Worm (Caenorhabditis elegans): ENCODE results near the gene ins-21.

DNA sequence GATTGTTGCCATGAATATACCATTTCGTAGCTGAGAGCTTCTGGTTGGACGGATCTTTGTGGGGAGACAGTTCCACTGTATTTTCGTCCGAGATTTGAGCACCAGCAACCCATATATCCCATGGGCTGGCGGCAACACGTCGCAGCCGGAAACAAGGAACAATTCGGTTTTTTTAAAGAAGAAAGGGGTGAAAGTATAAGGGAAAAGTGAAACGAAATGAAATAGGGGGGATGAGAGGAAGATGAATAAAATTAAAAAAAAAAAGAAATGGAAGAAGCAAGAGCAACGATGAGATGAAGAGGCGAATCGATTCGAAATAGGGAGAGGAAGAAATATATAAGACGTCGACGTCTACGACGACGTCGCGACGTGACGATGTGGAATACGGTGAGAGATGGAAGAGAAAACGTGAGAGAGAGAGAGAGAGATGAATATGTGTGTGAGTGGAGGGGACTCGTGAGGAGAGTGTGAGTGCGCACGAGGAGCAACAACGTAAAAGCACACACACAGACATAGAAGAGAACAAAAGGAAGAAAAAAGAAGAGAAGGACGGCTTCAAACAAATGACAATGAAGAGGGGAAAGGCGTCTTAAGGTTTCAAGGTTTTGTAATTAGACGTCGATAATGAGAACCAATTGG, 7.0 kb upstream of the ins-21 start, which contains the start of gene rgs-1:
- TF ChIP-seq ets-7 (tag; optimal IDR thresholded peaks at IDR 0.05) (no peak), F13C5.2 (tag; optimal IDR thresholded peaks at IDR 0.05) (peak; percentile 17), tra-4 (tag; optimal IDR thresholded peaks at IDR 0.05) (no peak), sea-1 (GFP tag; conservative IDR thresholded peaks at IDR 0.05) (no peak), ama-1 (optimal IDR thresholded peaks at IDR 0.05) (no peak), ceh-13 (GFP tag; optimal IDR thresholded peaks at IDR 0.05) (no peak), flt-1 (GFP tag; IDR thresholded peaks at IDR 0.05) (no peak), tbx-11 (GFP tag; IDR thresholded peaks at IDR 0.05) (no peak), pes-1 (GFP tag; IDR thresholded peaks at IDR 0.05) (no peak)
